Fruit fly (Drosophila melanogaster) whole organism, embryonic: ENCODE results near the gene CG13924.

Experiments used
- CG6654 ChIP-seq: fragments of 200-800 bp; sonication (Bioruptor generic); optimal IDR thresholded peaks from 2 replicates; lab custom pipeline; 2017; ENCODE audit warnings: missing biosample characterization, mild to moderate bottlenecking, missing genetic modification characterization
- HHEX ChIP-seq: fragments of 200-800 bp; sonication (Bioruptor generic); optimal IDR thresholded peaks from 3 replicates; lab custom pipeline; 2017; ENCODE audit warnings: missing biosample characterization, mild to moderate bottlenecking, missing genetic modification characterization, missing genetic modification reagents
- HLHmδ ChIP-seq: fragments of 200-800 bp; sonication (Bioruptor generic); optimal IDR thresholded peaks from 2 replicates; lab custom pipeline; 2018; ENCODE audit warnings: missing biosample characterization, mild to moderate bottlenecking, missing genetic modification characterization, moderate library complexity
- Stat92E ChIP-seq, 3 experiments: fragments of >200 bp in 2 of 3; fragments of 200-800 bp in 1 of 3; sonication (Bioruptor generic) in 1 of 3; optimal IDR thresholded peaks; 2 replicates each; lab custom pipeline; 2017 to 2019; ENCODE audit warnings: missing biosample characterization in 3 of 3, missing genetic modification characterization in 3 of 3, mild to moderate bottlenecking in 1 of 3, moderate library complexity in 1 of 3
- chn ChIP-seq: fragments of 200-800 bp; sonication (Bioruptor generic); optimal IDR thresholded peaks from 2 replicates; lab custom pipeline; 2016; ENCODE audit warnings: missing biosample characterization, missing genetic modification characterization
- dimm ChIP-seq: fragments of 200-800 bp; sonication (Bioruptor generic); IDR thresholded peaks from 2 replicates; pipeline ENCODE4 v1.3.6; 2022; ENCODE audit warnings: missing biosample characterization, missing genetic modification characterization
- kay ChIP-seq: fragments of 200-800 bp; sonication (Bioruptor generic); optimal IDR thresholded peaks from 2 replicates; lab custom pipeline; 2016; ENCODE audit warnings: missing biosample characterization, missing genetic modification characterization
- vvl ChIP-seq: fragments of 200-800 bp; sonication (Bioruptor generic); IDR thresholded peaks from 2 replicates; pipeline ENCODE4 v1.3.6; 2022; ENCODE audit warnings: missing biosample characterization, missing genetic modification characterization

dm6 chr3L:1861794-1862447 lies 7.9 kb upstream of the CG13924 start, which contains the start of gene Rap1:
- TF ChIP-seq HLHmδ (GFP tag; lab: Kevin White, UChicago) (no peak), chn (GFP tag; lab: Kevin White, UChicago) (peak; percentile 45), CG6654 (GFP tag; lab: Kevin White, UChicago) (peak; percentile 14), Stat92E (GFP tag; optimal IDR thresholded peaks at IDR 0.05; lab: Kevin White, UChicago) (no peak), kay (GFP tag; lab: Kevin White, UChicago) (peak; percentile 95), vvl (peak; percentile 81), HHEX (peak; percentile 60), dimm (GFP tag; lab: Robert Waterston, UW) (no peak)
